Fruit fly (Drosophila melanogaster) whole organism, pupa: ENCODE results near the gene mamo.
A peak's percentile ranks its signal among the peaks of the same experiment; 100 is the strongest.

Source experiments
- CG13204 ChIP-seq: fragments of 200-800 bp; sonication (Bioruptor generic); optimal IDR thresholded peaks from 2 replicates; lab custom pipeline; 2018; ENCODE audit warnings: missing biosample characterization, mild to moderate bottlenecking, missing genetic modification characterization, moderate library complexity
- CG15710 ChIP-seq: fragments of 200-800 bp; sonication (Bioruptor generic); optimal IDR thresholded peaks from 2 replicates; lab custom pipeline; 2018; ENCODE audit warnings: missing biosample characterization, mild to moderate bottlenecking, missing genetic modification characterization, moderate library complexity
- CG34367 ChIP-seq: fragments of 200-800 bp; sonication (Bioruptor generic); optimal IDR thresholded peaks from 2 replicates; lab custom pipeline; 2018; ENCODE audit warnings: missing biosample characterization, mild to moderate bottlenecking, missing genetic modification characterization
- Ets98B ChIP-seq: fragments of 200-800 bp; sonication (Bioruptor generic); IDR thresholded peaks from 2 replicates; pipeline ENCODE4 v1.3.6; 2022; ENCODE audit warnings: missing biosample characterization, missing genetic modification characterization
- Pif1B ChIP-seq: fragments of 200-800 bp; sonication (Bioruptor generic); optimal IDR thresholded peaks from 3 replicates; lab custom pipeline; 2016; ENCODE audit warnings: missing biosample characterization, missing genetic modification characterization
- Snoo ChIP-seq: fragments of 200-800 bp; sonication (Bioruptor generic); optimal IDR thresholded peaks from 3 replicates; lab custom pipeline; 2017; ENCODE audit warnings: missing biosample characterization, mild to moderate bottlenecking, missing genetic modification characterization, inconsistent platforms
- fd96Ca ChIP-seq: fragments of 200-800 bp; sonication (Bioruptor generic); IDR thresholded peaks from 3 replicates; pipeline ENCODE4 v1.3.6; 2022; ENCODE audit warnings: missing biosample characterization, missing genetic modification characterization
- rn ChIP-seq: fragments of 200-800 bp; sonication (Bioruptor generic); IDR thresholded peaks from 2 replicates; pipeline ENCODE4 v1.3.6; 2022; ENCODE audit warnings: missing biosample characterization, missing genetic modification characterization

DNA sequence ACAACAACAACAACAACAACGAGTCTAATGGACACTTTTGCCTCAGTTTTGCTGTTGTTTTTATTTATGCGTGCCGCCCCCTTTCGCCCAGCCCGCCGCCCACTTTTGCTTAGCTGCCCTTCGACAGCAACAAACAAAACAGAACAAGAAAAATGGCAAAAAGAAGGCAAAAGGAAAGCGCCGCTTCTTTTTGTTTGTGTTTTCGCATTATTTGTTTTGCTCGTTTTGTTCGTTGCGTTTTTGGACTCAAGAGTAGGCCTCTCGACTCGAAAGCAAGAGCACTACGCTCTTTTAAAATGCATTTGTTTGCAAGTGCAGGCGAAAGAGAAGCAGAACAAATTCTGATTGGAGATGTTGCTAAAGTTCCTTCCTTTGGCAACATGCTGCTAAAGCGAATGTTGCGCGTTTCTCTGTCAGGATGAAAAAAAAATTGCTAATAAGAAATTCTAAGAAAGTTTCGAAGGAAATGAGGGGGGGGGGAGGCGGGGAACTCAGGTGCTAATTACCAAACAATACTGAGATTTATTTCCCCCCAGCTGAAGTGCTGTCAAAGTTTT, 2.9 kb upstream of the mamo start:
- TF ChIP-seq CG34367 (tag; lab: Kevin White, UChicago) (peak; percentile 87), fd96Ca (GFP tag; lab: Robert Waterston, UW) (peak; percentile 73; the same call in 2 of the 3 replicates), Ets98B (GFP tag; lab: Robert Waterston, UW) (peak; percentile 66), Snoo (tag; lab: Kevin White, UChicago) (peak; percentile 72), CG13204 (GFP tag; lab: Kevin White, UChicago) (peak; percentile 92), Pif1B (GFP tag; lab: Kevin White, UChicago) (peak; percentile 77), CG15710 (peak; percentile 82), rn (GFP tag; lab: Robert Waterston, UW) (peak; percentile 66)
